Worm (Caenorhabditis elegans) whole organism, early embryonic: Measurements from ENCODE around the gene fbxa-75.
A peak's percentile ranks its signal among the peaks of the same experiment; 100 is the strongest.
"Not testable (repeated sequence)": the region's sequence is repeated elsewhere in the genome, so short reads cannot be mapped to it uniquely, and the experiment has no call there.

Source experiments
- B0310.2 ChIP-seq: sonication (generic microtip); optimal IDR thresholded peaks from 2 replicates; lab custom pipeline; 2016; ENCODE audit warnings: mild to moderate bottlenecking, missing genetic modification characterization, missing compliant biosample characterization
- F13C5.2 ChIP-seq: sonication (generic microtip); optimal IDR thresholded peaks from 2 replicates; lab custom pipeline; 2017; ENCODE audit warnings: mild to moderate bottlenecking, missing genetic modification characterization, inconsistent platforms, missing compliant biosample characterization
- aly-1 ChIP-seq: sonication (generic microtip); optimal IDR thresholded peaks from 2 replicates; lab custom pipeline; 2016; ENCODE audit warnings: missing genetic modification characterization, missing compliant biosample characterization
- ama-1 ChIP-seq: fragments of 150-350 bp; optimal IDR thresholded peaks from 2 replicates; lab custom pipeline; 2014
- ceh-13 ChIP-seq: fragments of 200-800 bp; sonication (Bioruptor generic); optimal IDR thresholded peaks from 2 replicates; lab custom pipeline; 2018; ENCODE audit warnings: mild to moderate bottlenecking, missing genetic modification characterization, missing compliant biosample characterization
- ceh-36 ChIP-seq: sonication (generic microtip); optimal IDR thresholded peaks from 2 replicates; lab custom pipeline; 2016; ENCODE audit warnings: missing genetic modification characterization, inconsistent platforms, missing compliant biosample characterization
- ets-7 ChIP-seq: sonication (generic microtip); optimal IDR thresholded peaks from 2 replicates; lab custom pipeline; 2016; ENCODE audit warnings: missing genotype, missing genetic modification characterization, missing compliant biosample characterization
- flt-1 ChIP-seq: fragments of 200-800 bp; sonication (Bioruptor generic); IDR thresholded peaks from 2 replicates; pipeline ENCODE4 v1.3.6; 2022; ENCODE audit warnings: missing genetic modification characterization, missing compliant biosample characterization
- hmbx-1 ChIP-seq: sonication (generic microtip); optimal IDR thresholded peaks from 2 replicates; lab custom pipeline; 2016; ENCODE audit warnings: mild to moderate bottlenecking, missing genetic modification characterization, missing compliant biosample characterization
- hmg-4 ChIP-seq: fragments of 200-800 bp; sonication (Bioruptor generic); optimal IDR thresholded peaks from 2 replicates; lab custom pipeline; 2018; ENCODE audit warnings: mild to moderate bottlenecking, missing genetic modification characterization, missing compliant biosample characterization
- hnd-1 ChIP-seq: sonication (generic microtip); optimal IDR thresholded peaks from 2 replicates; lab custom pipeline; 2016; ENCODE audit warnings: missing genetic modification characterization, missing compliant biosample characterization
- pes-1 ChIP-seq: fragments of 200-800 bp; sonication (Bioruptor generic); IDR thresholded peaks from 2 replicates; pipeline ENCODE4 v1.3.6; 2022; ENCODE audit warnings: missing genetic modification reagents, missing genetic modification characterization, missing compliant biosample characterization
- scrt-1 ChIP-seq: fragments of 200-800 bp; sonication (Bioruptor generic); IDR thresholded peaks from 2 replicates; pipeline ENCODE4 v1.3.6; 2022; ENCODE audit warnings: missing genetic modification characterization, missing compliant biosample characterization
- sea-1 ChIP-seq: fragments of 200-800 bp; sonication (Bioruptor generic); conservative IDR thresholded peaks from 2 replicates; pipeline ENCODE4 v1.3.6; 2022; ENCODE audit warnings: missing genetic modification characterization, missing compliant biosample characterization
- tbx-11 ChIP-seq: fragments of 200-800 bp; sonication (Bioruptor generic); IDR thresholded peaks from 2 replicates; pipeline ENCODE4 v1.3.6; 2022; ENCODE audit warnings: missing genetic modification characterization, missing compliant biosample characterization
- tbx-37 ChIP-seq: fragments of 200-800 bp; sonication (Bioruptor generic); conservative IDR thresholded peaks from 2 replicates; pipeline ENCODE4 v1.3.6; 2022; ENCODE audit warnings: missing genetic modification reagents, missing genetic modification characterization, missing compliant biosample characterization
- tra-4 ChIP-seq: sonication (generic microtip); optimal IDR thresholded peaks from 2 replicates; lab custom pipeline; 2017; ENCODE audit warnings: missing genetic modification characterization, missing compliant biosample characterization

Gene fbxa-75

DNA sequence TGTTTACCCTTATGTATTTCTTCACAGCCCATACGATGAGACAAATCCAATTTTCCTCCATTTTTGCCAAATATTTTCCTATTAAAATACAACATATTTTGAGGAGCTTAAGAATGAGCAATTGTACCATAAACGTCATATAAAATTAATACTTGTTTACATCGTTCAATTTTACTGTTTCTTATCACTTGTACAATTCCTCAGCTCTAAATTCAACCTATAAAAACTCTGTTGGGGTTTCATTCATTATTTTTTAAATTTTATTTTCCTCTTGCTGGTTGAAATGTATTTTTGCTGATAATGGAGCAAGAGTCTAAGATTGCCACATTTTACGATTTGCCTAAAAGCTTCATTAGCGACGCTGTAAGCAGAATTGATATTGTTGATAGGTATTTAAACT lies at the start of gene fbxa-75:
Gene fbxa-75 (plus strand): TSS at position 301 of the 400 bp plus-strand sequence.
- TF ChIP-seq tra-4 (tag; lab: Kevin White, UChicago) (no peak), ama-1 (lab: Kevin White, UChicago) (no peak), ceh-13 (GFP tag; lab: Kevin White, UChicago) (no peak), hnd-1 (tag; lab: Kevin White, UChicago) (no peak), tbx-11 (no peak), ceh-36 (no peak), B0310.2 (tag; lab: Kevin White, UChicago) (no peak), pes-1 (GFP tag; lab: Robert Waterston, UW) (no peak), aly-1 (tag; lab: Kevin White, UChicago) (no peak), hmbx-1 (no peak), F13C5.2 (tag; lab: Kevin White, UChicago) (no peak), sea-1 (no peak), flt-1 (GFP tag; lab: Robert Waterston, UW) (no peak), scrt-1 (GFP tag; lab: Robert Waterston, UW) (no peak), tbx-37 (GFP tag; lab: Robert Waterston, UW) (no peak)

DNA sequence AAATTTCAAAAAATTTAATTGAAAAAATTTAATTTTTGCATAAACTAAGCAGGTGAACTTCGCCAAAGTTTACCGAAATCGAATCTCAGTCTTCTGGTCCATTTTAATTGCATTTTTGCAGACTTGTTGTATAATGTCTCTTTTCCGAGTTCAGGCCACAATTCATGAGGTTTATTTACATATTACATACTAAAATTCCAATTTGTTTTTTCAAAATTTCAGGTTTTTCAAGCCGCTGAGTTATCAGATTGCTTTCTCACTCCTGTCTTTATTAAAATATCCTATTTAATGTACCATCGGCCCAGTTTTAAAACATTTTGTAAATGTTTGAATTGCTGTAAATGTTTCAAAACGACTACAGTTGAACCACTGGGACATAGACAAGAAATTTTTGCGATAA lies 47.0 kb upstream of the fbxa-75 start, which contains the start of gene fbxa-208:
Gene fbxa-208 (plus strand): TSS at position 301 of the 400 bp plus-strand sequence.
- TF ChIP-seq B0310.2, tra-4, aly-1 (tag; lab: Kevin White, UChicago): not testable (repeated sequence)

DNA sequence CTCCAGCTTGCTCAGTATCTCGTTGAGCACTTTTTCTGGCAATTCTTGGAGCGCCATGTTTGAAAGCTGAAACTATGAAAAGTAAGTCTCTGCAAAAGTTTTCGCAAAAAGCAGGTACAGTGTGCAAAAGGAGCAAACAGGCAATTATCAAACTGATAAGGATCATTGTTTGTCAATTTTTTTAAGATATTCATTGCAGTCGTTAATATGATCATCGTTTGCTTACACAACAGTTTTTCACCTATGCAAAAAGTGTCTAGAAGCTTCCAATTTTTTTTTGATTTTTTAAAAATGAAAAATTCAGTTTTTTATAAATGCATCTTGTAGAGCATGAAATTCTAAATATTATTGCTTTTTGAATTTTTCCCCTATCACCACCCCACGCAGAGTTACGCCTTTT lies 45.2 kb upstream of the fbxa-75 start, which contains the start of gene fbxa-78:
Gene fbxa-78 (minus strand): TSS at position 101 of the 400 bp plus-strand sequence.
- TF ChIP-seq sea-1; hmg-4 (GFP tag; lab: Kevin White, UChicago); B0310.2 (tag; lab: Kevin White, UChicago): not testable (repeated sequence)

DNA sequence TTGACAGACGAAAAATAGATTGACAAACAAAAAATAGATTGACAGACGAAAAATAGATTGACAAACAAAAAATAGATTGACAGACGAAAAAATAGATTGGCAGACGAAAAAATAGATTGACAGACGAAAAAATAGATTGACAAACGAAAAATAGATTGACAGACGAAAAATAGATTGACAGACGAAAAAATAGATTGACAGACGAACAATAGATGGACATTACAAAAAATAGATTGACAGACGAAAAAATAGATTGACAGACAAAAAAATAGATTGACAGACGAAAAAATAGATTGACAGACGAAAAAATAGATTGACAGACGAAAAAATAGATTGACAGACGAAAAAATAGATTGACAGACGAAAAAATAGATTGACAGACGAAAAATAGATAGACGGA lies 42.3 kb upstream of the fbxa-75 start:
- 0 out of 2 replicates have a peak, but pooled peaks have one; percentile 47 for TF ChIP-seq tbx-11

DNA sequence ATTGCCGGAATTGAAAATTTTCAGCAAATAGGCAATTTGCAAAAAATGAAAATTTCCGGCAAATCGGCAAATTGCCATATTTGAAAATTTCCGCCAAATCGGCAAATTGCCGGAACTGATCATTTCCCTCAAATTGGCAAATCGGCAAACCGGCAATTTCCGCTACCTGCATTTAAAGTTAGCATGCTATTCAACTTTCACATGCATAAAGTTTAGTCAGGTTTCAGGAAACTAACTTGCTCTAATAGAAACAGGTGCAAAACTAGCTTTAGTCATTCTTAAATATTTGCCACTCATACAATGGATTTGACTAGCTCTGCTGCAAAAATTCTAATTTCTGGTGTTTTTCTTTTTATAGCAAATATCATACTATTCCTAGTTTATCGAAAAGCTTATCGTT lies 39.8 kb upstream of the fbxa-75 start, which contains the start of gene srz-9:
Gene srz-9 (plus strand): TSS at position 301 of the 400 bp plus-strand sequence.
- TF ChIP-seq flt-1 (GFP tag; lab: Robert Waterston, UW); B0310.2 (tag; lab: Kevin White, UChicago); hmg-4 (GFP tag; lab: Kevin White, UChicago): not testable (repeated sequence)

DNA sequence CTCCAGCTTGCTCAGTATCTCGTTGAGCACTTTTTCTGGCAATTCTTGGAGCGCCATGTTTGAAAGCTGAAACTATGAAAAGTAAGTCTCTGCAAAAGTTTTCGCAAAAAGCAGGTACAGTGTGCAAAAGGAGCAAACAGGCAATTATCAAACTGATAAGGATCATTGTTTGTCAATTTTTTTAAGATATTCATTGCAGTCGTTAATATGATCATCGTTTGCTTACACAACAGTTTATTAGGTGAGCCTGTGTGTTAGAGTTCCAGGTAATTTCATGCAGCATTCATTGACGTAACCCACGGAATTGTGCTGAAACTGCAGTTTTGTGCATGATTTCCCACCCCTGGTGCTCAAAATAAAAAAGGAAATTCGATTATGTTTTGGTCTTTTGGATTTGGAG lies 36.7 kb upstream of the fbxa-75 start, which contains the start of gene fbxa-151:
Gene fbxa-151 (minus strand): TSS at position 101 of the 400 bp plus-strand sequence.
- not testable (repeated sequence) for TF ChIP-seq tbx-11; ama-1 (lab: Kevin White, UChicago); pes-1 (GFP tag; lab: Robert Waterston, UW)

DNA sequence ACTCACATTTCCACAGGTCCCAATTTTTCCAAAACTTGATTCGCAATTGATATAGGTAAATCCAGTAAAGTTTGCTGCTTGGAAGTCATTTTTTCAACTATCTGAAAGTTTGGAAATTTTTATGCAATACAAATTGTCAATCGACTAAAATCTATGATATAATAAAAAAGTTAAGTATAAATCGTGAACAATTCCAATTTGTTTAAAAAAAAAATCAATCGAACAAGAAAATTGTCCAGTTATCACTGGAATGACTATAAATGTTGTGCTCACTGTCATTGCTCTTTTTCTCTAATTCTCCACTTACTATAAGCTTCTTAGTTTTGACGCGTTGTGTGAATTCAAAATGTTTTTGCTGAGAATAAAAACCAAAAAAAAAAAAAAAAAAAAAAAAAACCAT lies 34.4 kb upstream of the fbxa-75 start, which contains the start of gene fbxa-32:
Gene fbxa-32 (minus strand): TSS at position 101 of the 400 bp plus-strand sequence.
- TF ChIP-seq ets-7: no peak
- TF ChIP-seq scrt-1 (GFP tag; lab: Robert Waterston, UW): no peak
- TF ChIP-seq ceh-36: no peak
- TF ChIP-seq hnd-1 (tag; lab: Kevin White, UChicago): no peak
- TF ChIP-seq ama-1 (lab: Kevin White, UChicago): no peak
- no peak for TF ChIP-seq B0310.2 (tag; lab: Kevin White, UChicago)
- no peak for TF ChIP-seq sea-1
- no peak for TF ChIP-seq hmg-4 (GFP tag; lab: Kevin White, UChicago)
- no peak for TF ChIP-seq F13C5.2 (tag; lab: Kevin White, UChicago)
- no peak for TF ChIP-seq flt-1 (GFP tag; lab: Robert Waterston, UW)
- TF ChIP-seq tra-4 (tag; lab: Kevin White, UChicago): no peak
- no peak for TF ChIP-seq tbx-11
- TF ChIP-seq pes-1 (GFP tag; lab: Robert Waterston, UW): no peak
- no peak for TF ChIP-seq tbx-37 (GFP tag; lab: Robert Waterston, UW)
- no peak for TF ChIP-seq ceh-13 (GFP tag; lab: Kevin White, UChicago)
- TF ChIP-seq aly-1 (tag; lab: Kevin White, UChicago): no peak
- no peak for TF ChIP-seq hmbx-1

DNA sequence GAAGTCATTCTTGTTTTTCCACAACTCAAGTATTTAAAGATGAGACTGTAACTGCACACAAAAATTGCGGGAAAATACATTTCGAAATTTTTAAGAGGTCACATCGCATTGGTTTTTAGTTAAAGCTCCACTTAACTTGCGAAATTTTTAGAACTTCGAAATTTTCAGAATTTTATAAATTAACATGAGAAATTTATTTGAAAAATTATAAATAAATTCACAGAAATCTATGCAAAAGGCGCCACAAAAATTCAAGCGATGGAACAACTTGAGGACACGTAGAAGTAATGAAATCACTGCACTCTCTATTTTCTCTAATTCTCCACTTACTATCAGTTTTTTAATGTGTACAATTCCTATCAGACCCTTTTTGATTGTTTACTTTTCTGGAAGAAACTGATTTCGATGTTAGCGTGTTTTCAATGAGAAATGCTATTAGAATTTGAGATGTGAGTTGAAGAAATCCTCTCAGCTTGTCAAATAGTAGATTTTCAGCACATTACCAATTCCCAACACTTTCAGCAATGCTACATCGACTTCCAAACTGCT lies 32.1 kb upstream of the fbxa-75 start, which contains the start of gene fbxa-31:
Gene fbxa-31 (minus strand): TSS at position 51 of the 549 bp plus-strand sequence.
- TF ChIP-seq tbx-11: no peak
- TF ChIP-seq ama-1 (lab: Kevin White, UChicago): no peak
- TF ChIP-seq pes-1 (GFP tag; lab: Robert Waterston, UW): no peak
- TF ChIP-seq ceh-13 (GFP tag; lab: Kevin White, UChicago): no peak
- TF ChIP-seq hmg-4 (GFP tag; lab: Kevin White, UChicago): no peak
- TF ChIP-seq ceh-36: no peak
- no peak for TF ChIP-seq aly-1 (tag; lab: Kevin White, UChicago)
- no peak for TF ChIP-seq ets-7
- TF ChIP-seq B0310.2 (tag; lab: Kevin White, UChicago): no peak
- TF ChIP-seq hnd-1 (tag; lab: Kevin White, UChicago): no peak
- no peak for TF ChIP-seq F13C5.2 (tag; lab: Kevin White, UChicago)
- TF ChIP-seq hmbx-1: no peak
